Fruit fly (Drosophila melanogaster) whole organism: ENCODE data around the gene Tie.

Experiments
- Dll ChIP-seq: fragments of >200 bp; optimal IDR thresholded peaks from 2 replicates; lab custom pipeline; 2017
- pan ChIP-seq: fragments of >200 bp; optimal IDR thresholded peaks from 2 replicates; lab custom pipeline; 2017
- usp ChIP-seq: fragments of >200 bp; optimal IDR thresholded peaks from 2 replicates; lab custom pipeline; 2017; ENCODE audit warnings: missing biosample characterization, missing genetic modification characterization, mixed read lengths

DNA sequence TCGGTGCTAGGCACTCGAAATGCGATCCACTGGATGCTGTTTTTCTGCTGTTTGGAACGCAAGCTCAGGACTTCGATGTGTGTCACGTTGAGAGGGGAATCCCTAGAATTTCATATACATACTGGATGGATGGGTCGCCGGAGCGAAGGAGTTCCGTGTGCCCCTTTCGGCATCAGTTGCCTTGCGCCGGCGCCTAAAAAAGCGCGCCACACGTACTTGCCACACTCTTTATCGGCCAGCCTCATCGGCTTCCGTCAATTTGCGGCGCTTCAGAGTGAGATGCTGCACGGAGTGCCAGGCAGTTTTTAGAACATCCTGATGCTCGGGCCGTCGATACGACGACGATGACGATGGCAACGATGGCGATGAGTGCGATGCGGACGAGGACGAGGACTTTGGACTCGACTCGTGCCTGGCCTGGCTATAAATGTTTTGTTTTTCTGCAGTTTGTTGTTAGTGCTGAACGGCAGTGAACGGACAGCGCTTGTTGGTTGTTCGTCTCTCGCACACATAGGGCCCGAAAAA, 24.9 kb upstream of the Tie start:
- TF ChIP-seq pan (lab: Kevin White, UChicago) = no peak
- no peak for TF ChIP-seq Dll
- TF ChIP-seq usp = no peak
